Worm (Caenorhabditis elegans): ENCODE data around the gene C31B8.7.

DNA sequence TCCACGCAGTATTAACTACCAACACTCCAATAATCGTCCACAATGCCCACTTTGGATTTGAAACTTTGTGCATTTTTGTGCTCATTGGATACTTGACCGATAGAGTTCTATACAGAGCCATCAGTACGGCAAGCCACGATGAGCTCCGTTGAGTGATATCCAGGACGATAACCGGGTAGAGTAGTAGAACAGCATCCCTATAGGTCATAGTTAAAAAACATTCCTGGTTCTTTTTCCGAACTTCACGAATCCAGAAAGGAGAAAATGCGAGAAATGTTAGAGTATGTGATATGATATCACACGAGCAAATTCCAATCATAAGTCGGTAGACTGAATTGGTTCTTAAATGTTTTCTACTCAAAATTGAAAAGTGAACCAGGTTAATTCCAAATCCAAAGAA is 14.9 kb downstream of the C31B8.7 start:
- TF ChIP-seq flt-1 (GFP tag; IDR thresholded peaks at IDR 0.05): no peak
- TF ChIP-seq T22C8.4 (GFP tag; IDR thresholded peaks at IDR 0.05): no peak
- no peak for TF ChIP-seq ref-1 (GFP tag; conservative IDR thresholded peaks at IDR 0.05)
- TF ChIP-seq cog-1 (tag; optimal IDR thresholded peaks at IDR 0.05): no peak
- TF ChIP-seq klf-2 (GFP tag; conservative IDR thresholded peaks at IDR 0.05): no peak
- no peak for TF ChIP-seq ztf-23 (GFP tag; IDR thresholded peaks at IDR 0.05)

Measured in whole organism, midembryonic.